Fruit fly (Drosophila melanogaster) whole organism, embryonic: Measurements from ENCODE around the gene CG7970.
A peak's percentile ranks its signal among the peaks of the same experiment; 100 is the strongest.

Source experiments
- Aef1 ChIP-seq: fragments of 200-800 bp; sonication (Bioruptor generic); IDR thresholded peaks from 3 replicates; pipeline ENCODE4 v1.3.6; 2022; ENCODE audit warnings: missing biosample characterization, missing genetic modification characterization
- BEAF-32 ChIP-seq: fragments of 200-800 bp; sonication (Bioruptor generic); optimal IDR thresholded peaks from 3 replicates; lab custom pipeline; 2017; ENCODE audit warnings: missing biosample characterization, missing genetic modification characterization, mild to moderate bottlenecking, moderate library complexity, missing genetic modification reagents
- Blimp-1 ChIP-seq: fragments of 200-800 bp; sonication (Bioruptor generic); optimal IDR thresholded peaks from 3 replicates; lab custom pipeline; 2018; ENCODE audit warnings: missing biosample characterization, missing genetic modification characterization, mild to moderate bottlenecking, moderate library complexity, missing genetic modification reagents
- CG10366 ChIP-seq: fragments of 200-800 bp; sonication (Bioruptor generic); IDR thresholded peaks from 2 replicates; pipeline ENCODE4 v1.3.6; 2022; ENCODE audit warnings: missing biosample characterization, missing genetic modification characterization
- CG11247 ChIP-seq: fragments of 200-800 bp; sonication (Bioruptor generic); IDR thresholded peaks from 2 replicates; pipeline ENCODE4 v1.3.6; 2022; ENCODE audit warnings: missing biosample characterization, missing genetic modification characterization
- CG12236 ChIP-seq: fragments of 200-800 bp; sonication (Bioruptor generic); optimal IDR thresholded peaks from 2 replicates; lab custom pipeline; 2016; ENCODE audit warnings: missing biosample characterization, missing genetic modification characterization
- CG15479 ChIP-seq: fragments of 200-800 bp; sonication (Bioruptor generic); optimal IDR thresholded peaks from 3 replicates; lab custom pipeline; 2019; ENCODE audit warnings: missing biosample characterization, mild to moderate bottlenecking, missing genetic modification characterization, moderate library complexity
- CG17612 ChIP-seq: fragments of 200-800 bp; sonication (Bioruptor generic); IDR thresholded peaks from 2 replicates; pipeline ENCODE4 v1.3.6; 2022; ENCODE audit warnings: missing biosample characterization, missing genetic modification characterization
- CG1792 ChIP-seq: fragments of 200-800 bp; sonication (Bioruptor generic); optimal IDR thresholded peaks from 2 replicates; lab custom pipeline; 2016; ENCODE audit warnings: missing biosample characterization, missing genetic modification characterization
- CG31441 ChIP-seq: fragments of 200-800 bp; sonication (Bioruptor generic); IDR thresholded peaks from 2 replicates; pipeline ENCODE4 v1.3.6; 2022; ENCODE audit warnings: missing biosample characterization, missing genetic modification characterization
- CG32772 ChIP-seq: fragments of 200-800 bp; sonication (Bioruptor generic); IDR thresholded peaks from 2 replicates; pipeline ENCODE4 v1.3.6; 2022; ENCODE audit warnings: missing biosample characterization, missing genetic modification characterization
- CG3407 ChIP-seq: fragments of 200-800 bp; sonication (Bioruptor generic); optimal IDR thresholded peaks from 2 replicates; lab custom pipeline; 2018; ENCODE audit warnings: missing biosample characterization, mild to moderate bottlenecking, missing genetic modification characterization
- CG3995 ChIP-seq: fragments of 200-800 bp; sonication (Bioruptor generic); optimal IDR thresholded peaks from 3 replicates; lab custom pipeline; 2016; ENCODE audit warnings: missing biosample characterization, missing genetic modification characterization
- CG7963 ChIP-seq: fragments of 200-800 bp; sonication (Bioruptor generic); IDR thresholded peaks from 3 replicates; pipeline ENCODE4 v1.3.6; 2022; ENCODE audit warnings: missing biosample characterization, missing genetic modification characterization; ENCODE audit not compliant: partially characterized antibody
- CG7987 ChIP-seq: fragments of 200-800 bp; sonication (Bioruptor generic); optimal IDR thresholded peaks from 2 replicates; lab custom pipeline; 2018; ENCODE audit warnings: missing biosample characterization, mild to moderate bottlenecking, missing genetic modification characterization, moderate library complexity
- CG8089 ChIP-seq: fragments of 200-800 bp; sonication (Bioruptor generic); optimal IDR thresholded peaks from 3 replicates; lab custom pipeline; 2016; ENCODE audit warnings: missing biosample characterization, missing genetic modification characterization
- CG9797 ChIP-seq: fragments of 200-800 bp; sonication (Bioruptor generic); optimal IDR thresholded peaks from 3 replicates; lab custom pipeline; 2018; ENCODE audit warnings: missing biosample characterization, mild to moderate bottlenecking, missing genetic modification characterization
- CoRest ChIP-seq: fragments of 200-800 bp; sonication (Bioruptor generic); optimal IDR thresholded peaks from 3 replicates; lab custom pipeline; 2018; ENCODE audit warnings: missing biosample characterization, mild to moderate bottlenecking, missing genetic modification characterization, moderate library complexity
- Fer1 ChIP-seq: fragments of 200-800 bp; sonication (Bioruptor generic); optimal IDR thresholded peaks from 2 replicates; lab custom pipeline; 2017; ENCODE audit warnings: missing biosample characterization, mild to moderate bottlenecking, missing genetic modification characterization
- Fer3 ChIP-seq: fragments of 200-800 bp; sonication (Bioruptor generic); optimal IDR thresholded peaks from 2 replicates; lab custom pipeline; 2018; ENCODE audit warnings: missing biosample characterization, mild to moderate bottlenecking, missing genetic modification characterization, moderate library complexity
- Gsc ChIP-seq: fragments of 200-800 bp; sonication (Bioruptor generic); IDR thresholded peaks from 2 replicates; pipeline ENCODE4 v1.3.6; 2022; ENCODE audit warnings: missing biosample characterization, missing genetic modification characterization
- H2.0 ChIP-seq: fragments of 200-800 bp; sonication (Bioruptor generic); IDR thresholded peaks from 2 replicates; pipeline ENCODE4 v1.3.6; 2022; ENCODE audit warnings: missing biosample characterization, missing genetic modification characterization
- HLH54F ChIP-seq: fragments of 200-800 bp; sonication (Bioruptor generic); optimal IDR thresholded peaks from 3 replicates; lab custom pipeline; 2016; ENCODE audit warnings: missing biosample characterization, missing genetic modification characterization
- HLHmδ ChIP-seq: fragments of 200-800 bp; sonication (Bioruptor generic); optimal IDR thresholded peaks from 2 replicates; lab custom pipeline; 2018; ENCODE audit warnings: missing biosample characterization, mild to moderate bottlenecking, missing genetic modification characterization, moderate library complexity
- Hr3 ChIP-seq: fragments of 200-800 bp; sonication (Bioruptor generic); optimal IDR thresholded peaks from 3 replicates; lab custom pipeline; 2016; ENCODE audit warnings: missing biosample characterization, missing genetic modification characterization
- Hsf ChIP-seq: fragments of 200-800 bp; sonication (Bioruptor generic); optimal IDR thresholded peaks from 3 replicates; lab custom pipeline; 2016; ENCODE audit warnings: missing biosample characterization, missing genetic modification characterization
- NFAT ChIP-seq: fragments of 200-800 bp; sonication (Bioruptor generic); IDR thresholded peaks from 2 replicates; pipeline ENCODE4 v1.3.6; 2022; ENCODE audit warnings: missing biosample characterization, missing genetic modification characterization
- Trl ChIP-seq, 3 experiments: fragments of >200 bp in 2 of 3; fragments of 200-800 bp in 1 of 3; sonication (Bioruptor generic) in 1 of 3; optimal IDR thresholded peaks; 2 replicates in 1 of 3; 3 replicates in 2 of 3; lab custom pipeline; 2016 to 2017; ENCODE audit warnings: missing biosample characterization in 1 of 3, missing genetic modification characterization in 1 of 3
- YL-1 ChIP-seq: fragments of 200-800 bp; sonication (Bioruptor generic); optimal IDR thresholded peaks from 3 replicates; lab custom pipeline; 2017; ENCODE audit warnings: missing biosample characterization, mild to moderate bottlenecking, missing genetic modification characterization
- esg ChIP-seq: fragments of 200-800 bp; sonication (Bioruptor generic); conservative IDR thresholded peaks from 2 replicates; pipeline ENCODE4 v1.3.6; 2022; ENCODE audit warnings: missing biosample characterization, missing genetic modification characterization
- exex ChIP-seq: fragments of 200-800 bp; sonication (Bioruptor generic); optimal IDR thresholded peaks from 4 replicates; lab custom pipeline; 2018; ENCODE audit warnings: missing biosample characterization, mild to moderate bottlenecking, missing genetic modification characterization, moderate library complexity
- eyg ChIP-seq: fragments of 200-800 bp; sonication (Bioruptor generic); optimal IDR thresholded peaks from 3 replicates; lab custom pipeline; 2016; ENCODE audit warnings: missing biosample characterization, missing genetic modification characterization
- ftz-f1 ChIP-seq: fragments of 200-800 bp; sonication (Bioruptor generic); optimal IDR thresholded peaks from 2 replicates; lab custom pipeline; 2016; ENCODE audit warnings: missing biosample characterization, missing genetic modification characterization
- gsb-n ChIP-seq: fragments of 200-800 bp; sonication (Bioruptor generic); optimal IDR thresholded peaks from 3 replicates; lab custom pipeline; 2018; ENCODE audit warnings: missing biosample characterization, mild to moderate bottlenecking, missing genetic modification characterization
- insv ChIP-seq, 2 experiments: fragments of 200-800 bp; sonication (Bioruptor generic); optimal IDR thresholded peaks; 3 replicates each; lab custom pipeline; 2016 to 2018; ENCODE audit warnings: missing biosample characterization in 2 of 2, missing genetic modification characterization in 2 of 2
- jigr1 ChIP-seq: fragments of 200-800 bp; sonication (Bioruptor generic); IDR thresholded peaks from 3 replicates; pipeline ENCODE4 v1.3.6; 2022; ENCODE audit warnings: missing biosample characterization, missing genetic modification characterization
- ken ChIP-seq: fragments of 200-800 bp; sonication (Bioruptor generic); IDR thresholded peaks from 3 replicates; pipeline ENCODE4 v1.3.6; 2022; ENCODE audit warnings: missing biosample characterization, missing genetic modification characterization
- lbe ChIP-seq: fragments of 200-800 bp; sonication (Bioruptor generic); optimal IDR thresholded peaks from 2 replicates; lab custom pipeline; 2016; ENCODE audit warnings: missing biosample characterization, mild to moderate bottlenecking, missing genetic modification characterization
- lov ChIP-seq, 2 experiments: fragments of 200-800 bp in 1 of 2; fragments of >200 bp in 1 of 2; sonication (Bioruptor generic) in 1 of 2; IDR thresholded peaks in 1 of 2; optimal IDR thresholded peaks in 1 of 2; 2 replicates in 1 of 2; 3 replicates in 1 of 2; pipeline versions ENCODE4 v1.3.6 to Lab custom; 2017 to 2022; ENCODE audit warnings: missing biosample characterization in 1 of 2, missing genetic modification characterization in 1 of 2
- mld ChIP-seq: fragments of 200-800 bp; sonication (Bioruptor generic); IDR thresholded peaks from 3 replicates; pipeline ENCODE4 v1.3.6; 2022; ENCODE audit warnings: missing biosample characterization, missing genetic modification characterization; ENCODE audit not compliant: partially characterized antibody
- p53 ChIP-seq: fragments of 200-800 bp; sonication (Bioruptor generic); optimal IDR thresholded peaks from 2 replicates; lab custom pipeline; 2016; ENCODE audit warnings: missing biosample characterization, missing genetic modification characterization
- phol ChIP-seq: fragments of 200-800 bp; sonication (Bioruptor generic); optimal IDR thresholded peaks from 3 replicates; lab custom pipeline; 2018; ENCODE audit warnings: missing biosample characterization, mild to moderate bottlenecking, missing genetic modification characterization, moderate library complexity
- pita ChIP-seq: fragments of 200-800 bp; sonication (Bioruptor generic); optimal IDR thresholded peaks from 2 replicates; lab custom pipeline; 2017; ENCODE audit warnings: missing biosample characterization, mild to moderate bottlenecking, missing genetic modification characterization
- psq ChIP-seq: fragments of 200-800 bp; sonication (Bioruptor generic); optimal IDR thresholded peaks from 2 replicates; lab custom pipeline; 2017; ENCODE audit warnings: missing biosample characterization, missing genetic modification characterization
- sqz ChIP-seq: fragments of 200-800 bp; sonication (Bioruptor generic); optimal IDR thresholded peaks from 3 replicates; lab custom pipeline; 2018; ENCODE audit warnings: missing biosample characterization, mild to moderate bottlenecking, missing genetic modification characterization
- stc ChIP-seq: fragments of 200-800 bp; sonication (Bioruptor generic); IDR thresholded peaks from 2 replicates; pipeline ENCODE4 v1.3.6; 2022; ENCODE audit warnings: missing biosample characterization, missing genetic modification characterization
- tin ChIP-seq: fragments of 200-800 bp; sonication (Bioruptor generic); optimal IDR thresholded peaks from 3 replicates; lab custom pipeline; 2016; ENCODE audit warnings: missing biosample characterization, missing genetic modification characterization
- tup ChIP-seq: fragments of 200-800 bp; sonication (Bioruptor generic); optimal IDR thresholded peaks from 2 replicates; lab custom pipeline; 2016; ENCODE audit warnings: missing biosample characterization, mild to moderate bottlenecking, missing genetic modification characterization, moderate library complexity
- zfh1 ChIP-seq: fragments of 200-800 bp; sonication (Bioruptor generic); IDR thresholded peaks from 3 replicates; pipeline ENCODE4 v1.3.6; 2022; ENCODE audit warnings: missing biosample characterization, missing genetic modification characterization

The CG7970 gene

DNA sequence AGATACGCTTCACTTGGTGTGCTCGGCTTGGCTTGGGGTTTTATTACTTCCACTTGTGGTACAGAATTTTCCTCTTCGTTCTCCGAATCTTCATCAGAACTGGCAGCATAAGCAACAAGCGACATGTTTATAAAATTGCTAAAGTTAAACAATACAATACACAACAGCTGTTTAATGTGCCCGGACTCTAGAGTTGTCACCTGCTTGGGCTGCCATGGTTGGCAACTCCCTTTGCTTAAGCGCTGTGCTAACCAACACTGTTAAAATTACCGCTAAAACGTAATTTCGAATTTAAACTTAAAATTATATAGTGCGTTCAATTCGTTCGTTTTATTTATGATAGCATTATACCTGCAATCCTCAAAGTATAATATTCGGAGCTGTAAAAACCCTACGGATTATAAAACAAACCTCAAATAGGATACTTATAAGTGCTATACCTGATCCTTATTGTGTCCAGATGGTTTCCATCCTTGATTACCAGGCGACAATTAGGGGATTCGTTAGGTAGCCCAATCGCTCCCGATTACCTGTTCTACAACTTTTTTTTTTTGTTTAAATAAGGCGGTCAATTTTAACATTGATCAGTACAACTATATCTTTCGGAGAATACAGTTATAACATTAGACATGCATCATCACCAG, 5.2 kb upstream of the CG7970 start, which contains the start of the genes CG17249 and Bro (continued):
- TF ChIP-seq tup, result peak; percentile 14
- TF ChIP-seq CG17612 (GFP tag; lab: Robert Waterston, UW), result no peak
- TF ChIP-seq phol (tag; lab: Kevin White, UChicago), result peak; percentile 37
- no peak for TF ChIP-seq CG10366
- TF ChIP-seq Trl (optimal IDR thresholded peaks at IDR 0.05; lab: Kevin White, UChicago), result no peak
- TF ChIP-seq Trl (GFP tag; optimal IDR thresholded peaks at IDR 0.05; lab: Kevin White, UChicago), result no peak
- TF ChIP-seq gsb-n (tag; lab: Kevin White, UChicago), result no peak
- TF ChIP-seq zfh1 (GFP tag; lab: Robert Waterston, UW), result peak; percentile 34; the same call in 2 of the 3 replicates
- TF ChIP-seq eyg (GFP tag; lab: Kevin White, UChicago), result no peak
- peak; percentile 19 for TF ChIP-seq Fer1 (GFP tag; lab: Kevin White, UChicago)
- peak; percentile 39 for TF ChIP-seq BEAF-32
- peak; percentile 8 for TF ChIP-seq CG7987 (GFP tag; lab: Kevin White, UChicago)
- TF ChIP-seq CG9797 (GFP tag; lab: Kevin White, UChicago), result peak; percentile 62
- TF ChIP-seq Fer3 (tag; lab: Kevin White, UChicago), result no peak
- TF ChIP-seq CG1792 (GFP tag; lab: Kevin White, UChicago), result peak; percentile 5
- no peak for TF ChIP-seq sqz (GFP tag; lab: Kevin White, UChicago)
- TF ChIP-seq p53 (GFP tag; lab: Kevin White, UChicago), result no peak
- TF ChIP-seq Gsc, result no peak
- no peak for TF ChIP-seq psq (GFP tag; lab: Kevin White, UChicago)
- no peak for TF ChIP-seq pita (GFP tag; lab: Kevin White, UChicago)
- no peak for TF ChIP-seq CG12236 (GFP tag; lab: Kevin White, UChicago)
- no peak for TF ChIP-seq esg (GFP tag; lab: Robert Waterston, UW)
- TF ChIP-seq CG7963 (GFP tag; lab: Robert Waterston, UW), result no peak
- no peak for TF ChIP-seq HLHmδ (GFP tag; lab: Kevin White, UChicago)
- no peak for TF ChIP-seq Blimp-1 (GFP tag; lab: Kevin White, UChicago)
- no peak for TF ChIP-seq Aef1 (GFP tag; lab: Robert Waterston, UW)
- no peak for TF ChIP-seq ftz-f1 (GFP tag; lab: Kevin White, UChicago)
- TF ChIP-seq lov (optimal IDR thresholded peaks at IDR 0.05; lab: Kevin White, UChicago), result no peak
- peak; percentile 61; the same call in 2 of the 3 replicates for TF ChIP-seq lov (GFP tag; IDR thresholded peaks at IDR 0.05; lab: Robert Waterston, UW)
- no peak for TF ChIP-seq CG15479 (GFP tag; lab: Kevin White, UChicago)
- no peak for TF ChIP-seq CG31441 (GFP tag; lab: Robert Waterston, UW)
- TF ChIP-seq stc, result no peak
- no peak for TF ChIP-seq exex
- TF ChIP-seq CG8089 (GFP tag; lab: Kevin White, UChicago), result peak; percentile 28
- TF ChIP-seq lbe, result no peak
- peak; percentile 69 for TF ChIP-seq ken (GFP tag; lab: Robert Waterston, UW)
- peak; percentile 5 for TF ChIP-seq CG3995
- no peak for TF ChIP-seq CG11247 (GFP tag; lab: Robert Waterston, UW)
- peak; percentile 40; the same call in 1 of the 2 replicates for TF ChIP-seq NFAT (GFP tag; lab: Robert Waterston, UW)
- no peak for TF ChIP-seq H2.0 (GFP tag; lab: Robert Waterston, UW)
- peak; percentile 27 for TF ChIP-seq YL-1
- peak; percentile 21 for TF ChIP-seq Hr3 (GFP tag; lab: Kevin White, UChicago)
- TF ChIP-seq Hsf (GFP tag; lab: Kevin White, UChicago), result peak; percentile 45
- TF ChIP-seq mld (GFP tag; lab: Robert Waterston, UW), result no peak
- TF ChIP-seq CG32772, result no peak
- TF ChIP-seq CG3407, result no peak
- TF ChIP-seq tin (GFP tag; lab: Kevin White, UChicago), result no peak
- TF ChIP-seq HLH54F (GFP tag; lab: Kevin White, UChicago), result peak; percentile 55
- no peak for TF ChIP-seq insv (GFP tag; optimal IDR thresholded peaks at IDR 0.05; lab: Kevin White, UChicago)
- TF ChIP-seq CoRest, result peak; percentile 32
- TF ChIP-seq jigr1 (GFP tag; lab: Robert Waterston, UW), result no peak
